Fruit fly (Drosophila melanogaster) whole organism: ENCODE measurements around the gene CG4362.

Experiments used
- EcR ChIP-seq, 2 experiments: fragments of >200 bp; optimal IDR thresholded peaks; 2 replicates each; lab custom pipeline; 2017; ENCODE audit warnings: missing biosample characterization in 2 of 2, missing genetic modification characterization in 2 of 2, missing genetic modification reagents in 2 of 2
- pan ChIP-seq: fragments of >200 bp; optimal IDR thresholded peaks from 2 replicates; lab custom pipeline; 2017
- psq ChIP-seq: fragments of >200 bp; optimal IDR thresholded peaks from 2 replicates; lab custom pipeline; 2017
- usp ChIP-seq: fragments of >200 bp; optimal IDR thresholded peaks from 2 replicates; lab custom pipeline; 2017; ENCODE audit warnings: missing biosample characterization, missing genetic modification characterization, mixed read lengths

DNA sequence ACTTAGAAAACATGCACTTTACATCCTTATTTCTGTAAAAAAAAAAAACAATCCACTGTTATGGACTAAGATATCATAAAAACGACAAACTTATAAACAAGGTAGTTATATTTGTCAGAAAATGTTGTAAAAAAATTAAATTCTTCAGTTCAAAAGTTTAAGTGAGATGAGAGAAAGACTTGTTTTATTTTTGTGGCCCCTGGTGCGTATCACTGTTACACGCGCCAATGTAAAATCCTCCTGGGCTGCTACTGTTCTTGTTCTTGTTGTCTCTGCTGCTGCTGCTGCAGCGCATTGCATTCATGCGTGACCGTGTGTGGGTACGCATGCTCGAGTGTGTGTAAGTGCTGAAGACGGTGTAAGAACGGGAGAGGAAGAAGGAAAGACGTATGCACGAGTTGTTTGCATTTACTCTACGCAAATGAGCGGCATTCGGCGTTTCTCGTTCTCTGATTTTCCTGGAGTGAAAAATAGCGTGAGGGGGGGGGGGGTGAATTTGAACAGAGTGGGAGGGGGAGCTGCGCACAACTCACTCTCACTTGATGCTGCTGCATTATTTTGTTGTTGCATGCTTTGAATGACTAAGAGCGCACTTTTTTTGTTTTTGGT lies 23.7 kb downstream of the CG4362 start:
- TF ChIP-seq EcR (GFP tag; optimal IDR thresholded peaks at IDR 0.05; lab: Kevin White, UChicago) (no peak), usp (GFP tag; lab: Kevin White, UChicago) (no peak), psq (lab: Kevin White, UChicago) (no peak), pan (lab: Kevin White, UChicago) (no peak)
